Worm (Caenorhabditis elegans) whole organism, L3 larva: ENCODE results near the gene F59B10.2.
A peak's percentile ranks its signal among the peaks of the same experiment; 100 is the strongest.

ENCODE experiments used
- ZK546.5 ChIP-seq: sonication (generic microtip); optimal IDR thresholded peaks from 2 replicates; lab custom pipeline; 2017; ENCODE audit warnings: missing biosample characterization, missing genetic modification characterization
- aly-2 ChIP-seq: fragments of 150-350 bp; optimal IDR thresholded peaks from 2 replicates; lab custom pipeline; 2014; ENCODE audit warnings: missing biosample characterization, missing genetic modification characterization
- ceh-16 ChIP-seq: sonication (generic microtip); optimal IDR thresholded peaks from 2 replicates; lab custom pipeline; 2017; ENCODE audit warnings: missing biosample characterization, missing genetic modification characterization
- ceh-28 ChIP-seq: fragments of 150-350 bp; optimal IDR thresholded peaks from 2 replicates; lab custom pipeline; 2014; ENCODE audit warnings: missing biosample characterization, missing genetic modification reagents, missing genetic modification characterization
- ceh-82 ChIP-seq: fragments of 150-350 bp; optimal IDR thresholded peaks from 2 replicates; lab custom pipeline; 2014; ENCODE audit warnings: missing biosample characterization, missing genetic modification characterization
- ceh-9 ChIP-seq: sonication (generic microtip); optimal IDR thresholded peaks from 2 replicates; lab custom pipeline; 2018; ENCODE audit warnings: missing biosample characterization, missing genetic modification characterization
- daf-12 ChIP-seq: fragments of 150-350 bp; optimal IDR thresholded peaks from 2 replicates; lab custom pipeline; 2014; ENCODE audit warnings: missing biosample characterization, missing genetic modification reagents, missing genetic modification characterization
- egl-5 ChIP-seq: fragments of 150-350 bp; optimal IDR thresholded peaks from 2 replicates; lab custom pipeline; 2017; ENCODE audit warnings: missing biosample characterization, missing genetic modification reagents, missing genetic modification characterization, inconsistent platforms
- elt-1 ChIP-seq: fragments of 150-350 bp; optimal IDR thresholded peaks from 2 replicates; lab custom pipeline; 2014; ENCODE audit warnings: missing biosample characterization, missing genetic modification characterization
- elt-2 ChIP-seq: sonication (generic microtip); optimal IDR thresholded peaks from 2 replicates; lab custom pipeline; 2016; ENCODE audit warnings: missing genetic modification reagents, mild to moderate bottlenecking, missing genetic modification characterization, missing compliant biosample characterization
- elt-3 ChIP-seq, 3 experiments: fragments of 150-350 bp in 1 of 3; sonication (generic microtip) in 2 of 3; optimal IDR thresholded peaks; 2 replicates in 2 of 3; 4 replicates in 1 of 3; lab custom pipeline; 2014 to 2017; ENCODE audit warnings: missing biosample characterization in 3 of 3, missing genetic modification characterization in 3 of 3
- eor-1 ChIP-seq, 2 experiments: fragments of 150-350 bp; optimal IDR thresholded peaks; 2 replicates each; lab custom pipeline; 2014 to 2018; ENCODE audit warnings: missing biosample characterization in 2 of 2, missing genetic modification characterization in 2 of 2
- fos-1 ChIP-seq: fragments of 150-350 bp; optimal IDR thresholded peaks from 2 replicates; lab custom pipeline; 2014; ENCODE audit warnings: missing biosample characterization, missing genetic modification characterization
- hmg-11 ChIP-seq: sonication (generic microtip); optimal IDR thresholded peaks from 2 replicates; lab custom pipeline; 2016; ENCODE audit warnings: missing genetic modification characterization, missing compliant biosample characterization
- jun-1 ChIP-seq: fragments of 150-350 bp; optimal IDR thresholded peaks from 2 replicates; lab custom pipeline; 2014; ENCODE audit warnings: missing biosample characterization, missing genetic modification reagents, missing genetic modification characterization
- mdl-1 ChIP-seq: fragments of 150-350 bp; optimal IDR thresholded peaks from 2 replicates; lab custom pipeline; 2014; ENCODE audit warnings: missing biosample characterization, missing genetic modification characterization
- nhr-11 ChIP-seq: fragments of 150-350 bp; optimal IDR thresholded peaks from 2 replicates; lab custom pipeline; 2014; ENCODE audit warnings: missing biosample characterization, missing genetic modification characterization
- nhr-23 ChIP-seq: fragments of 150-350 bp; optimal IDR thresholded peaks from 2 replicates; lab custom pipeline; 2014; ENCODE audit warnings: missing biosample characterization, missing genetic modification reagents, missing genetic modification characterization
- nhr-25 ChIP-seq: sonication (generic microtip); optimal IDR thresholded peaks from 2 replicates; lab custom pipeline; 2017; ENCODE audit warnings: missing biosample characterization, missing genetic modification characterization
- nhr-43 ChIP-seq: sonication (generic microtip); optimal IDR thresholded peaks from 2 replicates; lab custom pipeline; 2016; ENCODE audit warnings: mild to moderate bottlenecking, missing genetic modification characterization, missing compliant biosample characterization; ENCODE audit not compliant: poor library complexity, severe bottlenecking
- nhr-67 ChIP-seq: fragments of 150-350 bp; optimal IDR thresholded peaks from 2 replicates; lab custom pipeline; 2014; ENCODE audit warnings: missing biosample characterization, missing genetic modification characterization
- nhr-76 ChIP-seq: fragments of 150-350 bp; sonication (generic microtip); optimal IDR thresholded peaks from 5 replicates; lab custom pipeline; 2014; ENCODE audit warnings: missing biosample characterization, missing genetic modification characterization
- nhr-77 ChIP-seq: fragments of 150-350 bp; optimal IDR thresholded peaks from 2 replicates; lab custom pipeline; 2014; ENCODE audit warnings: missing biosample characterization, missing genetic modification characterization
- pha-4 ChIP-seq: fragments of 150-350 bp; optimal IDR thresholded peaks from 2 replicates; lab custom pipeline; 2014; ENCODE audit warnings: missing biosample characterization, missing genetic modification reagents, missing genetic modification characterization
- pqm-1 ChIP-seq: fragments of 150-350 bp; optimal IDR thresholded peaks from 2 replicates; lab custom pipeline; 2017; ENCODE audit warnings: missing biosample characterization, missing genetic modification characterization, inconsistent platforms
- sea-2 ChIP-seq: fragments of 150-350 bp; sonication (generic microtip); optimal IDR thresholded peaks from 4 replicates; lab custom pipeline; 2014; ENCODE audit warnings: missing biosample characterization, missing genetic modification reagents, missing genetic modification characterization
- skn-1 ChIP-seq: fragments of 150-350 bp; optimal IDR thresholded peaks from 2 replicates; lab custom pipeline; 2014; ENCODE audit warnings: missing biosample characterization, missing genetic modification characterization
- snpc-4 ChIP-seq: fragments of 150-350 bp; optimal IDR thresholded peaks from 2 replicates; lab custom pipeline; 2014; ENCODE audit warnings: missing biosample characterization, missing genetic modification characterization
- tbx-2 ChIP-seq: sonication (generic microtip); optimal IDR thresholded peaks from 2 replicates; lab custom pipeline; 2016; ENCODE audit warnings: mild to moderate bottlenecking, missing genetic modification characterization, missing compliant biosample characterization
- unc-39 ChIP-seq: sonication (generic microtip); optimal IDR thresholded peaks from 4 replicates; lab custom pipeline; 2017; ENCODE audit warnings: missing biosample characterization, missing genetic modification characterization
- zag-1 ChIP-seq: fragments of 150-350 bp; optimal IDR thresholded peaks from 2 replicates; lab custom pipeline; 2014; ENCODE audit warnings: missing biosample characterization, missing genetic modification characterization
- ztf-4 ChIP-seq: fragments of 150-350 bp; optimal IDR thresholded peaks from 2 replicates; lab custom pipeline; 2014; ENCODE audit warnings: missing biosample characterization, missing genetic modification characterization

F59B10.2 gene

ce11 chrII:10486738-10487137, 22.9 kb downstream of the F59B10.2 start, which contains the start of gene ZK666.15:
Gene ZK666.15, plus strand, starts transcription at chrII:10487038.
- TF ChIP-seq ceh-16 (tag; lab: Kevin White, UChicago) (no peak), nhr-11 (tag; lab: Kevin White, UChicago) (no peak), ceh-28 (tag; lab: Kevin White, UChicago) (no peak), sea-2 (GFP tag; lab: Kevin White, UChicago) (no peak), fos-1 (tag; lab: Kevin White, UChicago) (no peak), ztf-4 (tag; lab: Kevin White, UChicago) (no peak), unc-39 (no peak), elt-1 (tag; lab: Kevin White, UChicago) (no peak), jun-1 (tag; lab: Kevin White, UChicago) (no peak), nhr-25 (no peak), ZK546.5 (tag; lab: Kevin White, UChicago) (no peak), hmg-11 (tag; lab: Kevin White, UChicago) (no peak), skn-1 (tag; lab: Kevin White, UChicago) (no peak), ceh-9 (no peak), mdl-1 (tag; lab: Kevin White, UChicago) (no peak), pha-4 (tag; lab: Kevin White, UChicago) (no peak), snpc-4 (tag; lab: Kevin White, UChicago) (no peak), zag-1 (tag; lab: Kevin White, UChicago) (no peak)

- peak; percentile 84 for TF ChIP-seq elt-2 (tag; lab: Kevin White, UChicago)
- peak; percentile 87 for TF ChIP-seq pqm-1 (tag; lab: Kevin White, UChicago)
- no peak for TF ChIP-seq hmg-11 (tag; lab: Kevin White, UChicago)
- peak; percentile 70 for TF ChIP-seq jun-1 (tag; lab: Kevin White, UChicago)
Observed at ce11 chrII:10485640-10486039, 24.0 kb downstream of the F59B10.2 start.

- no peak for TF ChIP-seq jun-1 (tag; lab: Kevin White, UChicago)
Observed at ce11 chrII:10483860-10484259, 25.8 kb downstream of the F59B10.2 start.

- TF ChIP-seq pqm-1 (tag; lab: Kevin White, UChicago): peak; percentile 48
- TF ChIP-seq nhr-43 (tag; lab: Kevin White, UChicago): no peak
- no peak for TF ChIP-seq snpc-4 (tag; lab: Kevin White, UChicago)
- no peak for TF ChIP-seq eor-1 (tag; optimal IDR thresholded peaks at IDR 0.05; lab: Kevin White, UChicago)
- TF ChIP-seq zag-1 (tag; lab: Kevin White, UChicago): no peak
- TF ChIP-seq nhr-67 (tag; lab: Kevin White, UChicago): no peak
- no peak for TF ChIP-seq aly-2 (tag; lab: Kevin White, UChicago)
- TF ChIP-seq ceh-82 (tag; lab: Kevin White, UChicago): no peak
- TF ChIP-seq daf-12 (tag; lab: Kevin White, UChicago): no peak
- no peak for TF ChIP-seq nhr-76 (tag; lab: Kevin White, UChicago)
- TF ChIP-seq fos-1 (tag; lab: Kevin White, UChicago): no peak
- TF ChIP-seq ceh-28 (tag; lab: Kevin White, UChicago): no peak
- peak; percentile 67 for TF ChIP-seq elt-2 (tag; lab: Kevin White, UChicago)
- no peak for TF ChIP-seq jun-1 (tag; lab: Kevin White, UChicago)
Observed at ce11 chrII:10482899-10483298, 26.7 kb downstream of the F59B10.2 start.

- TF ChIP-seq pha-4 (tag; lab: Kevin White, UChicago): no peak
- TF ChIP-seq egl-5 (tag; lab: Kevin White, UChicago): no peak
- TF ChIP-seq nhr-77: no peak
- TF ChIP-seq eor-1 (tag; optimal IDR thresholded peaks at IDR 0.05; lab: Kevin White, UChicago): no peak
- TF ChIP-seq pqm-1 (tag; lab: Kevin White, UChicago): peak; percentile 36
- no peak for TF ChIP-seq skn-1 (tag; lab: Kevin White, UChicago)
- TF ChIP-seq nhr-23 (tag; lab: Kevin White, UChicago): no peak
- peak; percentile 7 for TF ChIP-seq jun-1 (tag; lab: Kevin White, UChicago)
- TF ChIP-seq tbx-2 (tag; lab: Kevin White, UChicago): no peak
- TF ChIP-seq elt-3 (tag; optimal IDR thresholded peaks at IDR 0.05; lab: Kevin White, UChicago): no peak
- TF ChIP-seq elt-2 (tag; lab: Kevin White, UChicago): peak; percentile 57
Observed at ce11 chrII:10481824-10482556, 27.7 kb downstream of the F59B10.2 start, which contains the start of the genes clec-60 and ZK666.11. Gene clec-60, minus strand, starts transcription at chrII:10481874. Gene ZK666.11, plus strand, starts transcription at chrII:10482522.
